Worm (Caenorhabditis elegans) whole organism, young adult: ENCODE results near the gene C29E4.13.

ENCODE experiments used
- B0019.2 ChIP-seq: fragments of 200-800 bp; sonication (Bioruptor generic); conservative IDR thresholded peaks from 2 replicates; pipeline ENCODE4 v1.3.6; 2022; ENCODE audit warnings: missing genetic modification reagents, missing genetic modification characterization, missing compliant biosample characterization
- B0035.1 ChIP-seq: sonication (generic microtip); optimal IDR thresholded peaks from 2 replicates; lab custom pipeline; 2016; ENCODE audit warnings: missing genetic modification characterization, mild to moderate bottlenecking, missing compliant biosample characterization, missing genotype, missing genetic modification reagents
- F52B5.7 ChIP-seq: sonication (generic microtip); optimal IDR thresholded peaks from 2 replicates; lab custom pipeline; 2016; ENCODE audit warnings: mild to moderate bottlenecking, missing genetic modification characterization, missing compliant biosample characterization
- F55B11.4 ChIP-seq: sonication (generic microtip); optimal IDR thresholded peaks from 2 replicates; lab custom pipeline; 2016; ENCODE audit warnings: missing compliant biosample characterization, missing genetic modification characterization, borderline replicate concordance; ENCODE audit not compliant: insufficient read depth
- Y56A3A.18 ChIP-seq: fragments of 200-800 bp; sonication (Bioruptor generic); IDR thresholded peaks from 2 replicates; pipeline ENCODE4 v1.3.6; 2022; ENCODE audit warnings: missing genetic modification reagents, missing genetic modification characterization, missing compliant biosample characterization
- ZK185.1 ChIP-seq: sonication (generic microtip); optimal IDR thresholded peaks from 2 replicates; lab custom pipeline; 2016; ENCODE audit warnings: mild to moderate bottlenecking, missing genetic modification characterization, missing compliant biosample characterization; ENCODE audit not compliant: poor library complexity, severe bottlenecking
- akir-1 ChIP-seq: fragments of 200-800 bp; sonication (Bioruptor generic); optimal IDR thresholded peaks from 2 replicates; lab custom pipeline; 2018; ENCODE audit warnings: mild to moderate bottlenecking, missing genetic modification characterization, moderate library complexity, missing compliant biosample characterization
- ama-1 ChIP-seq, 3 experiments: fragments of 150-350 bp in 1 of 3; sonication (generic microtip) in 2 of 3; optimal IDR thresholded peaks; 2 replicates each; lab custom pipeline; 2014 to 2018; ENCODE audit warnings: missing biosample characterization in 2 of 3, missing genetic modification characterization in 2 of 3, missing genetic modification reagents in 2 of 3
- aptf-2 ChIP-seq: fragments of 200-800 bp; sonication (Bioruptor generic); conservative IDR thresholded peaks from 2 replicates; pipeline ENCODE4 v1.3.6; 2022; ENCODE audit warnings: missing genetic modification reagents, missing genetic modification characterization, missing compliant biosample characterization
- aptf-3 ChIP-seq: fragments of 200-800 bp; sonication (Bioruptor generic); IDR thresholded peaks from 2 replicates; pipeline ENCODE4 v1.3.6; 2022; ENCODE audit warnings: missing genetic modification characterization, missing compliant biosample characterization
- atf-7 ChIP-seq: sonication (generic microtip); optimal IDR thresholded peaks from 2 replicates; lab custom pipeline; 2017; ENCODE audit warnings: mild to moderate bottlenecking, missing genetic modification characterization, missing compliant biosample characterization
- athp-1 ChIP-seq: sonication (generic microtip); optimal IDR thresholded peaks from 2 replicates; lab custom pipeline; 2017; ENCODE audit warnings: mild to moderate bottlenecking, missing genetic modification characterization, missing compliant biosample characterization
- attf-3 ChIP-seq: fragments of 200-800 bp; sonication (Bioruptor generic); conservative IDR thresholded peaks from 2 replicates; pipeline ENCODE4 v1.3.6; 2022; ENCODE audit warnings: missing genetic modification reagents, missing genetic modification characterization, missing compliant biosample characterization
- bed-1 ChIP-seq: fragments of 200-800 bp; sonication (Bioruptor generic); IDR thresholded peaks from 2 replicates; pipeline ENCODE4 v1.3.6; 2022; ENCODE audit warnings: missing genetic modification reagents, missing genetic modification characterization, missing compliant biosample characterization
- cebp-1 ChIP-seq, 2 experiments: fragments of 200-800 bp in 1 of 2; sonication (Bioruptor generic) in 1 of 2; sonication (generic microtip) in 1 of 2; IDR thresholded peaks in 1 of 2; optimal IDR thresholded peaks in 1 of 2; 2 replicates each; pipeline versions ENCODE4 v1.3.6 to Lab custom; 2017 to 2022; ENCODE audit warnings: missing compliant biosample characterization in 2 of 2, missing genetic modification characterization in 2 of 2, mild to moderate bottlenecking in 1 of 2, missing genetic modification reagents in 1 of 2, moderate library complexity in 1 of 2
- ceh-100 ChIP-seq: fragments of 200-800 bp; sonication (Bioruptor generic); IDR thresholded peaks from 2 replicates; pipeline ENCODE4 v1.3.6; 2022; ENCODE audit warnings: missing genetic modification reagents, missing genetic modification characterization, missing compliant biosample characterization
- ceh-27 ChIP-seq: fragments of 200-800 bp; sonication (Bioruptor generic); optimal IDR thresholded peaks from 2 replicates; lab custom pipeline; 2018; ENCODE audit warnings: mild to moderate bottlenecking, missing genetic modification characterization, moderate library complexity, missing compliant biosample characterization
- ceh-40 ChIP-seq: fragments of 200-800 bp; sonication (Bioruptor generic); IDR thresholded peaks from 2 replicates; pipeline ENCODE4 v1.3.6; 2022; ENCODE audit warnings: missing genetic modification characterization, missing compliant biosample characterization
- ceh-58 ChIP-seq: fragments of 200-800 bp; sonication (Bioruptor generic); IDR thresholded peaks from 2 replicates; pipeline ENCODE4 v1.3.6; 2022; ENCODE audit warnings: missing genetic modification characterization, missing compliant biosample characterization
- ceh-79 ChIP-seq: sonication (generic microtip); optimal IDR thresholded peaks from 2 replicates; lab custom pipeline; 2017; ENCODE audit warnings: mild to moderate bottlenecking, missing genetic modification characterization, missing compliant biosample characterization
- dpff-1 ChIP-seq: sonication (generic microtip); optimal IDR thresholded peaks from 2 replicates; lab custom pipeline; 2017; ENCODE audit warnings: mild to moderate bottlenecking, missing genetic modification characterization, missing compliant biosample characterization
- efl-1 ChIP-seq: fragments of 150-350 bp; optimal IDR thresholded peaks from 2 replicates; lab custom pipeline; 2014; ENCODE audit warnings: missing biosample characterization, missing genetic modification reagents, missing genetic modification characterization
- egl-44 ChIP-seq: fragments of 200-800 bp; sonication (Bioruptor generic); IDR thresholded peaks from 2 replicates; pipeline ENCODE4 v1.3.6; 2022; ENCODE audit warnings: missing genetic modification reagents, missing genetic modification characterization, missing compliant biosample characterization
- egrh-3 ChIP-seq: fragments of 200-800 bp; sonication (Bioruptor generic); IDR thresholded peaks from 2 replicates; pipeline ENCODE4 v1.3.6; 2022; ENCODE audit warnings: missing genetic modification reagents, missing genetic modification characterization, missing compliant biosample characterization
- hmg-1.2 ChIP-seq: fragments of 200-800 bp; sonication (Bioruptor generic); IDR thresholded peaks from 2 replicates; pipeline ENCODE4 v1.3.6; 2022; ENCODE audit warnings: missing genetic modification reagents, missing genetic modification characterization, missing compliant biosample characterization
- lin-40 ChIP-seq: sonication (generic microtip); optimal IDR thresholded peaks from 2 replicates; lab custom pipeline; 2016; ENCODE audit warnings: missing genetic modification characterization, mild to moderate bottlenecking, missing compliant biosample characterization, missing genotype, missing genetic modification reagents
- lin-54 ChIP-seq: fragments of 200-800 bp; sonication (Bioruptor generic); optimal IDR thresholded peaks from 2 replicates; lab custom pipeline; 2018; ENCODE audit warnings: mild to moderate bottlenecking, missing genetic modification characterization, missing compliant biosample characterization
- lir-1 ChIP-seq: fragments of 200-800 bp; sonication (Bioruptor generic); conservative IDR thresholded peaks from 2 replicates; pipeline ENCODE4 v1.3.6; 2022; ENCODE audit warnings: missing genetic modification reagents, missing genetic modification characterization, missing compliant biosample characterization
- lsl-1 ChIP-seq: fragments of 200-800 bp; sonication (Bioruptor generic); optimal IDR thresholded peaks from 2 replicates; lab custom pipeline; 2018; ENCODE audit warnings: mild to moderate bottlenecking, missing genetic modification characterization, moderate library complexity, missing compliant biosample characterization
- lsy-27 ChIP-seq: sonication (generic microtip); optimal IDR thresholded peaks from 2 replicates; lab custom pipeline; 2017; ENCODE audit warnings: missing genetic modification characterization, mild to moderate bottlenecking, missing compliant biosample characterization, antibody characterized with exemption, missing genotype, borderline replicate concordance; ENCODE audit not compliant: insufficient read depth
- madf-3 ChIP-seq: fragments of 200-800 bp; sonication (Bioruptor generic); IDR thresholded peaks from 2 replicates; pipeline ENCODE4 v1.3.6; 2022; ENCODE audit warnings: missing genetic modification reagents, missing genetic modification characterization, missing compliant biosample characterization
- madf-8 ChIP-seq: fragments of 200-800 bp; sonication (Bioruptor generic); conservative IDR thresholded peaks from 2 replicates; pipeline ENCODE4 v1.3.6; 2022; ENCODE audit warnings: missing genetic modification reagents, missing genetic modification characterization, missing compliant biosample characterization
- nfya-1 ChIP-seq: sonication (generic microtip); optimal IDR thresholded peaks from 2 replicates; lab custom pipeline; 2017; ENCODE audit warnings: antibody characterized with exemption, missing compliant biosample characterization, missing genetic modification characterization, borderline replicate concordance; ENCODE audit not compliant: insufficient read depth
- nfya-2 ChIP-seq: fragments of 200-800 bp; sonication (Bioruptor generic); IDR thresholded peaks from 2 replicates; pipeline ENCODE4 v1.3.6; 2022; ENCODE audit warnings: missing genetic modification reagents, missing genetic modification characterization, missing compliant biosample characterization
- nfyb-1 ChIP-seq: fragments of 200-800 bp; sonication (Bioruptor generic); IDR thresholded peaks from 2 replicates; pipeline ENCODE4 v1.3.6; 2022; ENCODE audit warnings: missing genetic modification reagents, missing genetic modification characterization, missing compliant biosample characterization
- nhr-27 ChIP-seq: fragments of 200-800 bp; sonication (Bioruptor generic); optimal IDR thresholded peaks from 2 replicates; lab custom pipeline; 2018; ENCODE audit warnings: mild to moderate bottlenecking, missing genetic modification characterization, moderate library complexity, missing compliant biosample characterization
- rpc-1 ChIP-seq, 2 experiments: fragments of 150-350 bp in 1 of 2; sonication (generic microtip) in 1 of 2; optimal IDR thresholded peaks; 2 replicates each; lab custom pipeline; 2014 to 2018; ENCODE audit warnings: missing biosample characterization in 1 of 2, missing genetic modification characterization in 1 of 2, missing genetic modification reagents in 1 of 2, missing genotype in 1 of 2
- snpc-1.1 ChIP-seq: sonication (generic microtip); optimal IDR thresholded peaks from 2 replicates; lab custom pipeline; 2017; ENCODE audit warnings: missing genetic modification characterization, mild to moderate bottlenecking, missing compliant biosample characterization, antibody characterized with exemption, moderate library complexity, missing genotype, missing genetic modification reagents; ENCODE audit not compliant: insufficient read depth
- snpc-4 ChIP-seq, 5 experiments: fragments of 150-350 bp in 1 of 5; sonication (generic microtip) in 4 of 5; optimal IDR thresholded peaks; 2 replicates each; lab custom pipeline; 2014 to 2018; ENCODE audit warnings: missing genetic modification characterization in 5 of 5, missing biosample characterization in 3 of 5, antibody characterized with exemption in 2 of 5, mild to moderate bottlenecking in 2 of 5, missing compliant biosample characterization in 2 of 5, missing genotype in 2 of 5, moderate library complexity in 2 of 5, missing genetic modification reagents in 1 of 5
- tlf-1 ChIP-seq: fragments of 200-800 bp; sonication (Bioruptor generic); optimal IDR thresholded peaks from 2 replicates; lab custom pipeline; 2018; ENCODE audit warnings: mild to moderate bottlenecking, missing genetic modification characterization, missing compliant biosample characterization
- unc-62 ChIP-seq: fragments of 150-350 bp; optimal IDR thresholded peaks from 2 replicates; lab custom pipeline; 2014; ENCODE audit warnings: missing biosample characterization, missing genetic modification reagents, missing genetic modification characterization
- xnd-1 ChIP-seq: sonication (generic microtip); optimal IDR thresholded peaks from 2 replicates; lab custom pipeline; 2016; ENCODE audit warnings: missing genotype, missing genetic modification reagents, missing genetic modification characterization, missing compliant biosample characterization
- zim-3 ChIP-seq: sonication (generic microtip); optimal IDR thresholded peaks from 2 replicates; lab custom pipeline; 2017; ENCODE audit warnings: mild to moderate bottlenecking, missing genetic modification characterization, moderate library complexity, missing compliant biosample characterization
- ztf-3 ChIP-seq: fragments of 200-800 bp; sonication (Bioruptor generic); optimal IDR thresholded peaks from 2 replicates; lab custom pipeline; 2018; ENCODE audit warnings: mild to moderate bottlenecking, missing genetic modification characterization, missing compliant biosample characterization
- ztf-6 ChIP-seq: fragments of 200-800 bp; sonication (Bioruptor generic); IDR thresholded peaks from 2 replicates; pipeline ENCODE4 v1.3.6; 2022; ENCODE audit warnings: missing genetic modification reagents, missing genetic modification characterization, missing compliant biosample characterization

The C29E4.13 gene

ce11 chrIII:7973201-7973767, 44.8 kb upstream of the C29E4.13 start, which contains the start of the genes eef-1B.1 and aco-2 (continued):
- TF ChIP-seq bed-1 (no peak), ceh-27 (peak; percentile 77), snpc-1.1 (tag; lab: Kevin White, UChicago) (no peak), Y56A3A.18 (no peak), nfyb-1 (GFP tag; lab: Robert Waterston, UW) (peak; percentile 85), madf-8 (peak; percentile 56; the same call in 1 of the 2 replicates), egrh-3 (no peak), F52B5.7 (tag; lab: Kevin White, UChicago) (no peak), ceh-79 (tag; lab: Kevin White, UChicago) (no peak), lir-1 (GFP tag; lab: Robert Waterston, UW) (peak; percentile 42; the same call in 1 of the 2 replicates), zim-3 (no peak), efl-1 (GFP tag; lab: Kevin White, UChicago) (peak; percentile 53), tlf-1 (GFP tag; lab: Kevin White, UChicago) (peak; percentile 78), aptf-3 (GFP tag; lab: Robert Waterston, UW) (no peak), atf-7 (tag; lab: Kevin White, UChicago) (peak; percentile 36), cebp-1 (GFP tag; IDR thresholded peaks at IDR 0.05; lab: Robert Waterston, UW) (peak; percentile 53; the same call in 1 of the 2 replicates), cebp-1 (tag; optimal IDR thresholded peaks at IDR 0.05; lab: Kevin White, UChicago) (peak; percentile 87), nfya-1 (tag; lab: Kevin White, UChicago) (no peak), ZK185.1 (tag; lab: Kevin White, UChicago) (peak; percentile 93), unc-62 (GFP tag; lab: Kevin White, UChicago) (no peak), lin-54 (GFP tag; lab: Kevin White, UChicago) (peak; percentile 86), nfya-2 (GFP tag; lab: Robert Waterston, UW) (no peak), madf-3 (GFP tag; lab: Robert Waterston, UW) (peak; percentile 92), ceh-100 (GFP tag; lab: Robert Waterston, UW) (peak; percentile 68), attf-3 (GFP tag; lab: Robert Waterston, UW) (peak; percentile 72), egl-44 (peak; percentile 87), ztf-3 (GFP tag; lab: Kevin White, UChicago) (no peak), akir-1 (GFP tag; lab: Kevin White, UChicago) (no peak), lsy-27 (tag; lab: Kevin White, UChicago) (no peak), xnd-1 (tag; lab: Kevin White, UChicago) (peak; percentile 40), nhr-27 (no peak), ama-1 (optimal IDR thresholded peaks at IDR 0.05; lab: Kevin White, UChicago) (peak; percentile 33), ama-1 (GFP tag; optimal IDR thresholded peaks at IDR 0.05; lab: Kevin White, UChicago) (no peak), lin-40 (tag; lab: Kevin White, UChicago) (peak; percentile 84), B0019.2 (GFP tag; lab: Robert Waterston, UW) (no peak), ztf-6 (GFP tag; lab: Robert Waterston, UW) (no peak), F55B11.4 (tag; lab: Kevin White, UChicago) (no peak), hmg-1.2 (GFP tag; lab: Robert Waterston, UW) (peak; percentile 55), B0035.1 (no peak), aptf-2 (GFP tag; lab: Robert Waterston, UW) (no peak), athp-1 (peak; percentile 3), rpc-1 (optimal IDR thresholded peaks at IDR 0.05; lab: Kevin White, UChicago) (no peak), rpc-1 (tag; optimal IDR thresholded peaks at IDR 0.05; lab: Kevin White, UChicago) (no peak), ceh-40 (no peak), ceh-58 (GFP tag; lab: Robert Waterston, UW) (no peak), snpc-4 (GFP tag; optimal IDR thresholded peaks at IDR 0.05; lab: Kevin White, UChicago) (no peak), snpc-4 (tag; optimal IDR thresholded peaks at IDR 0.05; lab: Kevin White, UChicago) (peak; percentile 2 to 63 (median 54)), dpff-1 (tag; lab: Kevin White, UChicago) (no peak), lsl-1 (GFP tag; lab: Kevin White, UChicago) (peak; percentile 72)
